Fruit fly (Drosophila melanogaster): ENCODE measurements around the gene wapl.

DNA sequence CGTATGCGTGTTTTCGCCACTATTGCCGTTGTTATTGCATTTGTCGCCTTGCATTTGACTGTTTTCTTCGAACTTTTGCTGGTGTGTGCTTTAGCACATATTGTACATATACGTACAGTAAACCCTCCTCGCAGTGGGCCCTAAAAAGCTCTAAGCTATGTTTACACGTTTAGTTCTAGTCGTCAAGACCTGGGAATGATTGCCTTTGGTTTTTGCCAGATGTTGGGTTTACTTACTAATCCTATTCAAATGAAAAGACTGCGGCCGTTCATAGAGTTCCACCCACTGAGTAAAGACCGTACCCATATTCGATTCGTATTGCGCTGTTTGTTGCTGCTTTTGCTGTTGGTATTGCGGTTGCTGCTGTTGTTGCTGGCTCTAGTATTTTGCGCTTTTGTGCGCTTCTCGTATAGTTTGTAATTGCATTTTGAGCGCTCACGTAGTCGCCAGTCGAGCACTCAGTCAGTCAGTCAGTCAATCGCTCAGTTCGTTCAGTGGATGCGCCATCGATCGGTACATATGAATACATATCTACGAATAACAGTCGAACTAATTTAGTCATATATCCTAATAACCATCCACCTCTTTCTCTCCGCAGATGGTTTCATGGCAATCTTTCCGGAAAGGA lies 50.9 kb downstream of the wapl start:
- peak; percentile 86 for TF ChIP-seq CG12768 (GFP tag; optimal IDR thresholded peaks at IDR 0.05)
- TF ChIP-seq cnc (optimal IDR thresholded peaks at IDR 0.05), result no peak
- peak; percentile 74 for TF ChIP-seq pad (GFP tag; optimal IDR thresholded peaks at IDR 0.05)
- peak; percentile 79 for TF ChIP-seq CG7045 (GFP tag; optimal IDR thresholded peaks at IDR 0.05)
- TF ChIP-seq kay (GFP tag; ENCODE audit: borderline replicate concordance), result no peak
- peak; percentile 77 for TF ChIP-seq Mnt (GFP tag; optimal IDR thresholded peaks at IDR 0.05)
- TF ChIP-seq Crg-1 (GFP tag; optimal IDR thresholded peaks at IDR 0.05), result peak; percentile 72
- TF ChIP-seq Hr96 (GFP tag; optimal IDR thresholded peaks at IDR 0.05), result peak; percentile 89
- TF ChIP-seq toe (GFP tag; optimal IDR thresholded peaks at IDR 0.05), result peak; percentile 72
- peak; percentile 95 for TF ChIP-seq CG7101 (tag; optimal IDR thresholded peaks at IDR 0.05)
- peak; percentile 68 for TF ChIP-seq tj (GFP tag; optimal IDR thresholded peaks at IDR 0.05)
- peak; percentile 87 for TF ChIP-seq CG14711 (tag; optimal IDR thresholded peaks at IDR 0.05)
- peak; percentile 94 for TF ChIP-seq bab1 (GFP tag; optimal IDR thresholded peaks at IDR 0.05)
- TF ChIP-seq CG5204 (GFP tag; optimal IDR thresholded peaks at IDR 0.05), result peak; percentile 66
